Fruit fly (Drosophila melanogaster): ENCODE data around the gene Pgm1.

DNA sequence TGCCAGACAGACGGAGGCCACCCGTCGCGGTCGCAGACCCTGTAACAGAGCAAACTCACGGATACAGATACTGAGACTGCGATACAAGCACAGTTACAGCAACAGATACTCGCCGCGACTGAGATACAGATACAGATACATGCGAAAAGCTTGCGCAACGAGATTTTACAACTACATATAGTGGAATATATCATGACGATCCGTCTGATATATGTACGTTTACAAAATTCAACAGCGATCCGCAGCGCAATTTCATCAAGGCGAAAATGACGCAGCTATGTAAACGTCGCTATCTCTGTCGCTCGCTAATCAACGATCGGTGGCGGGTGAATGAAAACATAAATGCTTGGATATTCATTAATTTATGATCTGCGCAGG is 21.8 kb upstream of the Pgm1 start:
- TF ChIP-seq Sin3A (optimal IDR thresholded peaks at IDR 0.05) (no peak), psq (optimal IDR thresholded peaks at IDR 0.05) (no peak), ttk (optimal IDR thresholded peaks at IDR 0.05) (no peak), h (optimal IDR thresholded peaks at IDR 0.05) (no peak), Myc (optimal IDR thresholded peaks at IDR 0.05) (no peak)
